Worm (Caenorhabditis elegans) whole organism, midembryonic: ENCODE results near the gene ttr-17.

Source experiments
- flt-1 ChIP-seq: fragments of 200-800 bp; sonication (Bioruptor generic); IDR thresholded peaks from 2 replicates; pipeline ENCODE4 v1.3.6; 2022; ENCODE audit warnings: missing genetic modification characterization, missing compliant biosample characterization
- med-1 ChIP-seq: sonication (generic microtip); optimal IDR thresholded peaks from 2 replicates; lab custom pipeline; 2017; ENCODE audit warnings: missing genetic modification characterization, mild to moderate bottlenecking, missing compliant biosample characterization, antibody characterized with exemption, missing genetic modification reagents; ENCODE audit not compliant: insufficient read depth
- ztf-23 ChIP-seq: fragments of 200-800 bp; sonication (Bioruptor generic); IDR thresholded peaks from 2 replicates; pipeline ENCODE4 v1.3.6; 2022; ENCODE audit warnings: missing genetic modification reagents, missing genetic modification characterization, missing compliant biosample characterization
- ztf-29 ChIP-seq: fragments of 200-800 bp; sonication (Bioruptor generic); IDR thresholded peaks from 2 replicates; pipeline ENCODE4 v1.3.6; 2022; ENCODE audit warnings: missing genetic modification reagents, missing genetic modification characterization, missing compliant biosample characterization

- TF ChIP-seq flt-1 (GFP tag; lab: Robert Waterston, UW) (no peak), ztf-29 (GFP tag; lab: Robert Waterston, UW) (no peak), med-1 (no peak), ztf-23 (GFP tag; lab: Robert Waterston, UW) (no peak)
These were observed 45.1 kb downstream of the ttr-17 start, which contains the start of gene mogs-1 for ce11 chrIV:11021512-11022268.
